Fruit fly (Drosophila melanogaster) whole organism: ENCODE data around the gene CG10514.

Experiments used
- CG8478 ChIP-seq: fragments of >200 bp; optimal IDR thresholded peaks from 2 replicates; lab custom pipeline; 2018; ENCODE audit warnings: inconsistent platforms
- Dll ChIP-seq: fragments of >200 bp; optimal IDR thresholded peaks from 2 replicates; lab custom pipeline; 2017
- pan ChIP-seq: fragments of >200 bp; optimal IDR thresholded peaks from 2 replicates; lab custom pipeline; 2017
- psq ChIP-seq: fragments of >200 bp; optimal IDR thresholded peaks from 2 replicates; lab custom pipeline; 2017
- usp ChIP-seq: fragments of >200 bp; optimal IDR thresholded peaks from 2 replicates; lab custom pipeline; 2017; ENCODE audit warnings: missing biosample characterization, missing genetic modification characterization, mixed read lengths

DNA sequence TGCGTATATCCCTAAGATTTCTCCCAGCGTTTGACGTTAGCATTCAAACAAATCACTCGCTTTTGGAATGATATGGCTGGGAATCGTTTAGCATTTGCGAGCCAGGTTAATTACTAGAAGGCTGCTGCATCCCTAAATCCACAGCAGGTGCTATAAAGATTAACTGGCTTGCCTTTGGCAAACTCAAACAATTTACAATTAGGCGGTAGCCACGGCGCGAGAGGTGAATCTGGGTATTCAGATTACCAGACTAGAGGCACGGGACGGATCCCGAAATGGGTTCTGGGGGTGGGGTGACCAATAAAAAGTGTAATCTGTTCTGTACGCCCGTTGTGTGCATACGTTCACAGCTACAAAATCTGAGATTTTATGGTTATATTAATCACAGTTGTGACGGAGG, 1.5 kb upstream of the CG10514 start, which contains the start of gene CG11892:
- TF ChIP-seq psq = no peak
- TF ChIP-seq usp (GFP tag; lab: Kevin White, UChicago) = no peak
- TF ChIP-seq CG8478 (lab: Kevin White, UChicago) = no peak
- no peak for TF ChIP-seq pan
- no peak for TF ChIP-seq Dll (lab: Kevin White, UChicago)
